Worm (Caenorhabditis elegans) whole organism, L3 larva: ENCODE measurements around the gene acp-6.

ENCODE experiments used
- ZK546.5 ChIP-seq: sonication (generic microtip); optimal IDR thresholded peaks from 2 replicates; lab custom pipeline; 2017; ENCODE audit warnings: missing biosample characterization, missing genetic modification characterization
- ceh-9 ChIP-seq: sonication (generic microtip); optimal IDR thresholded peaks from 2 replicates; lab custom pipeline; 2018; ENCODE audit warnings: missing biosample characterization, missing genetic modification characterization
- hmg-11 ChIP-seq: sonication (generic microtip); optimal IDR thresholded peaks from 2 replicates; lab custom pipeline; 2016; ENCODE audit warnings: missing genetic modification characterization, missing compliant biosample characterization
- lin-39 ChIP-seq: fragments of 150-350 bp; optimal IDR thresholded peaks from 2 replicates; lab custom pipeline; 2018; ENCODE audit warnings: missing biosample characterization, missing genetic modification reagents, missing genetic modification characterization
- snpc-4 ChIP-seq: fragments of 150-350 bp; optimal IDR thresholded peaks from 2 replicates; lab custom pipeline; 2014; ENCODE audit warnings: missing biosample characterization, missing genetic modification characterization
- unc-62 ChIP-seq: fragments of 150-350 bp; sonication (generic microtip); optimal IDR thresholded peaks from 4 replicates; lab custom pipeline; 2014; ENCODE audit warnings: missing biosample characterization, missing genetic modification reagents, missing genetic modification characterization

ce11 chrIV:6441601-6442000 lies 15.7 kb upstream of the acp-6 start, which contains the start of gene Y73B6BL.31:
- TF ChIP-seq unc-62 = no peak
- TF ChIP-seq hmg-11 (tag; lab: Kevin White, UChicago) = no peak
- no peak for TF ChIP-seq lin-39 (tag; lab: Kevin White, UChicago)
- no peak for TF ChIP-seq snpc-4 (tag; lab: Kevin White, UChicago)
- TF ChIP-seq ZK546.5 (tag; lab: Kevin White, UChicago) = no peak
- TF ChIP-seq ceh-9 (tag; lab: Kevin White, UChicago) = no peak
